Fruit fly (Drosophila melanogaster): ENCODE data around the gene Sfp24Ba.

The Sfp24Ba gene

DNA sequence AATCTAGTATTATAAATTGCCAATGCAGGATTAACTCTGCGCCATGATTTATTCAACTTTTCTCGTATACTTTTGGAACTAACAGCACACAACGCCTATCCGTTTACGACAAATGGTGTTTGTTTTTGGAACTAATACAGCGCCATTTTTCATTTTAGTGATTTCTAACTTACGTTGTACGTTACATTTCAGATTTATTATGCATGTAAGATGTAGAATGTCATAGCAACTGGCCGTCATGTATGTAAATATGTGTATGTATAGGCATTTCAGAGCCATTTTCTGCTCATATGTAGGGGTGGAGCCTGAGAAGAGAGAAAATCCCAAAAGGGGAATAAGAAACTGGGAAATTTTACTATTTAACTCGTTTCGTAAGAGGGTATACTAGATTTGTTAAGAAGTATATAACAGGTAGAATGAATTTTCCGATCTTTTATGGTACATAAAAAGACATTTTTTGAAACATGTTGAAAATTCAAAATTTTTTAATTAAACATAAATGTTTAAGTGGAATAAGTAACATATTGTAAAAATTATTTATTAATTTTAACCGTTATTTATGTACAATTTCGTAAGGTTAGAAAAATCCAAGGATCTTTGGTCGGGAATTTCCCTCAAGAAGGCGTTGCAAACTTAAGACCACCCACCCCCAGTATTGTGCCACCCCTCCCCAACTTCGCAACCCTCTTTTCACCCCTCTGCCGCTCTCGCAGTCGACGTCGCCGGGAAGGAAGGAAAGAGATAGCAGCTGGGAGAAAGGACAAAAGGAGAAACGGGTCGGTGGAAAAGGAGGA is 10.8 kb downstream of the Sfp24Ba start (continued):
- TF ChIP-seq CG15696 (tag; optimal IDR thresholded peaks at IDR 0.05) (peak; percentile 84), tup (GFP tag; optimal IDR thresholded peaks at IDR 0.05) (no peak), zen2 (GFP tag; IDR thresholded peaks at IDR 0.05; ENCODE audit: partially characterized antibody) (no peak), Taf1 (GFP tag; IDR thresholded peaks at IDR 0.05) (no peak), CHES-1-like (GFP tag; optimal IDR thresholded peaks at IDR 0.05) (peak; percentile 6), CG4820 (GFP tag; optimal IDR thresholded peaks at IDR 0.05) (peak; percentile 51), sim (GFP tag; IDR thresholded peaks at IDR 0.05) (no peak), ato (GFP tag; IDR thresholded peaks at IDR 0.05; ENCODE audit: partially characterized antibody) (no peak), peb (GFP tag; IDR thresholded peaks at IDR 0.05) (no peak), Eip74EF (GFP tag; optimal IDR thresholded peaks at IDR 0.05) (no peak), Camta (GFP tag; optimal IDR thresholded peaks at IDR 0.05) (peak; percentile 16), Nf-YA (GFP tag; IDR thresholded peaks at IDR 0.05) (no peak), Oaz (GFP tag; IDR thresholded peaks at IDR 0.05) (no peak), sc (optimal IDR thresholded peaks at IDR 0.05) (no peak), sc (GFP tag; optimal IDR thresholded peaks at IDR 0.05) (no peak), usp (GFP tag; optimal IDR thresholded peaks at IDR 0.05) (no peak), CG17385 (GFP tag; optimal IDR thresholded peaks at IDR 0.05) (peak; percentile 24), Fer3 (tag; optimal IDR thresholded peaks at IDR 0.05) (peak; percentile 27), bowl (GFP tag; IDR thresholded peaks at IDR 0.05) (no peak), CG10979 (tag; optimal IDR thresholded peaks at IDR 0.05) (peak; percentile 33), ci (GFP tag; IDR thresholded peaks at IDR 0.05) (peak; percentile 84; the same call in 2 of the 3 replicates), unpg (GFP tag; optimal IDR thresholded peaks at IDR 0.05) (peak; percentile 40), Dip3 (GFP tag; optimal IDR thresholded peaks at IDR 0.05) (peak; percentile 26), CG17802 (tag; optimal IDR thresholded peaks at IDR 0.05) (no peak), CG7839 (tag; optimal IDR thresholded peaks at IDR 0.05) (peak; percentile 50), CG11093 (GFP tag; IDR thresholded peaks at IDR 0.05) (0 out of 3 replicates have a peak, but pooled peaks have one; percentile 31), E2f2 (GFP tag; IDR thresholded peaks at IDR 0.05) (peak; percentile 53), crol (GFP tag; IDR thresholded peaks at IDR 0.05) (peak; percentile 84), ro (GFP tag; IDR thresholded peaks at IDR 0.05) (no peak), Ets97D (GFP tag; optimal IDR thresholded peaks at IDR 0.05) (peak; percentile 64), CG6689 (GFP tag; IDR thresholded peaks at IDR 0.05) (no peak), HmgD (GFP tag; optimal IDR thresholded peaks at IDR 0.05) (peak; percentile 75), CG2120 (GFP tag; optimal IDR thresholded peaks at IDR 0.05) (peak; percentile 52), CG10431 (GFP tag; optimal IDR thresholded peaks at IDR 0.05) (no peak), nau (GFP tag; optimal IDR thresholded peaks at IDR 0.05) (no peak), phol (tag; optimal IDR thresholded peaks at IDR 0.05) (peak; percentile 83), Scr (GFP tag; IDR thresholded peaks at IDR 0.05; ENCODE audit: partially characterized antibody) (no peak), ash1 (GFP tag; optimal IDR thresholded peaks at IDR 0.05) (no peak), nerfin-1 (tag; optimal IDR thresholded peaks at IDR 0.05) (peak; percentile 100), gcm2 (GFP tag; optimal IDR thresholded peaks at IDR 0.05) (peak; percentile 18), Fer2 (tag; optimal IDR thresholded peaks at IDR 0.05) (no peak), CG1792 (GFP tag; optimal IDR thresholded peaks at IDR 0.05) (peak; percentile 54), Optix (GFP tag; IDR thresholded peaks at IDR 0.05) (peak; percentile 61; the same call in 2 of the 3 replicates), BEAF-32 (GFP tag; optimal IDR thresholded peaks at IDR 0.05) (no peak), Hr3 (GFP tag; optimal IDR thresholded peaks at IDR 0.05) (peak; percentile 24), corto (GFP tag; optimal IDR thresholded peaks at IDR 0.05) (no peak), CTCF (GFP tag; optimal IDR thresholded peaks at IDR 0.05) (peak; percentile 100), tx (GFP tag; optimal IDR thresholded peaks at IDR 0.05) (peak; percentile 56), mld (GFP tag; IDR thresholded peaks at IDR 0.05; ENCODE audit: partially characterized antibody) (no peak), Lhr (GFP tag; optimal IDR thresholded peaks at IDR 0.05) (peak; percentile 80)
